Worm (Caenorhabditis elegans) whole organism, mixed stage, embryonic: ENCODE data around the gene fipr-6.

Experiments used
- elt-1 ChIP-seq: sonication (generic microtip); optimal IDR thresholded peaks from 2 replicates; lab custom pipeline; 2017; ENCODE audit warnings: missing genetic modification characterization, mild to moderate bottlenecking, missing compliant biosample characterization, antibody characterized with exemption, moderate library complexity, borderline replicate concordance; ENCODE audit not compliant: insufficient read depth
- ham-2 ChIP-seq: fragments of 200-800 bp; sonication (Bioruptor generic); optimal IDR thresholded peaks from 2 replicates; lab custom pipeline; 2018; ENCODE audit warnings: mild to moderate bottlenecking, missing genetic modification characterization, missing compliant biosample characterization
- lsy-2 ChIP-seq: fragments of 150-350 bp; optimal IDR thresholded peaks from 2 replicates; lab custom pipeline; 2014; ENCODE audit warnings: missing biosample characterization, missing genetic modification characterization
- mep-1 ChIP-seq: fragments of 150-350 bp; optimal IDR thresholded peaks from 2 replicates; lab custom pipeline; 2017; ENCODE audit warnings: missing biosample characterization, missing genetic modification reagents, missing genetic modification characterization, inconsistent platforms
- nhr-237 ChIP-seq: fragments of 150-350 bp; optimal IDR thresholded peaks from 2 replicates; lab custom pipeline; 2014; ENCODE audit warnings: missing biosample characterization, missing genetic modification characterization
- pha-4 ChIP-seq: fragments of 150-350 bp; optimal IDR thresholded peaks from 2 replicates; lab custom pipeline; 2018; ENCODE audit warnings: missing biosample characterization, missing genetic modification reagents, missing genetic modification characterization
- unc-39 ChIP-seq: fragments of 150-350 bp; optimal IDR thresholded peaks from 2 replicates; lab custom pipeline; 2014; ENCODE audit warnings: missing biosample characterization, missing genetic modification characterization
- unc-62 ChIP-seq: fragments of 150-350 bp; optimal IDR thresholded peaks from 2 replicates; lab custom pipeline; 2014; ENCODE audit warnings: missing biosample characterization, missing genetic modification reagents, missing genetic modification characterization
- zip-8 ChIP-seq: fragments of 150-350 bp; optimal IDR thresholded peaks from 2 replicates; lab custom pipeline; 2014; ENCODE audit warnings: missing biosample characterization, missing genetic modification characterization

DNA sequence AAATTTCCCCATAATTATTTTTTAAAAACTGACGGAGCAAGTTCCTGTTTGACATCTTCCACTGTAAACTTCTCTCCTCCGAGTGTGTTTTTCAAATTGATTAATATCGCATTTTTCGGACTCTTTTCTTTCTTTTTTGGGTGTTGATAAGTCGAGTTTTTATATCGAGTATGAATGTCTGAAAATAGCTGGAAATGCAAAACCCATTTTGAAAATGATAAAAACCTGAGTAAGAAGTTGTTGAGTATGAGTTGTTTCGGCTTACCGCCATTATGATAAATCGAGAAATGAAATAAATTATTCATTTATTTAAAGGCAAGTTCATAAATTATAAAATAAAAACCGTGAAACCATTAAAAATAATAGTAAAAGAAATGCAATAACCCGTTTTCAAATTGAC, 45.3 kb upstream of the fipr-6 start, which contains the start of gene ZK856.18:
- no peak for TF ChIP-seq nhr-237 (tag; lab: Kevin White, UChicago)
- no peak for TF ChIP-seq unc-62 (GFP tag; lab: Kevin White, UChicago)
- TF ChIP-seq zip-8 (tag; lab: Kevin White, UChicago), result no peak
- TF ChIP-seq mep-1, result no peak
- no peak for TF ChIP-seq unc-39 (tag; lab: Kevin White, UChicago)
- TF ChIP-seq pha-4, result no peak
- TF ChIP-seq elt-1 (tag; lab: Kevin White, UChicago), result no peak
- TF ChIP-seq ham-2 (GFP tag; lab: Kevin White, UChicago), result no peak
- no peak for TF ChIP-seq lsy-2 (tag; lab: Kevin White, UChicago)
